Worm (Caenorhabditis elegans): ENCODE data around the gene col-10.

- TF ChIP-seq ceh-19 (GFP tag; optimal IDR thresholded peaks at IDR 0.05) (no peak), odd-2 (tag; optimal IDR thresholded peaks at IDR 0.05) (no peak), T23F11.4 (GFP tag; optimal IDR thresholded peaks at IDR 0.05) (no peak), lin-11 (tag; optimal IDR thresholded peaks at IDR 0.05) (no peak), madf-2 (tag; optimal IDR thresholded peaks at IDR 0.05) (no peak), rnt-1 (tag; optimal IDR thresholded peaks at IDR 0.05) (no peak), sdc-2 (tag; optimal IDR thresholded peaks at IDR 0.05) (no peak), ceh-9 (tag; optimal IDR thresholded peaks at IDR 0.05) (no peak), fax-1 (tag; optimal IDR thresholded peaks at IDR 0.05) (no peak), pqm-1 (tag; optimal IDR thresholded peaks at IDR 0.05) (no peak), sox-4 (tag; optimal IDR thresholded peaks at IDR 0.05) (no peak), fkh-10 (GFP tag; optimal IDR thresholded peaks at IDR 0.05) (no peak), sox-2 (GFP tag; IDR thresholded peaks at IDR 0.05) (no peak)
Observed at ce11 chrV:9130766-9131165, 34.3 kb downstream of the col-10 start, which contains the start of gene F21C10.19.

All from whole organism, late embryonic.